Fruit fly (Drosophila melanogaster): ENCODE data around the gene alpha-Man-IIa.

Gene alpha-Man-IIa

dm6 chr3R:9399951-9400392 is 12.4 kb upstream of the alpha-Man-IIa start, which contains the start of gene CG34117 (continued):
- TF ChIP-seq CG16779 (tag; optimal IDR thresholded peaks at IDR 0.05) (peak; percentile 18), vri (GFP tag; optimal IDR thresholded peaks at IDR 0.05) (peak; percentile 43), spab (GFP tag; optimal IDR thresholded peaks at IDR 0.05) (peak; percentile 23), CG8632 (GFP tag; optimal IDR thresholded peaks at IDR 0.05) (peak; percentile 76), Hr39 (GFP tag; optimal IDR thresholded peaks at IDR 0.05) (peak; percentile 79), Hr4 (GFP tag; optimal IDR thresholded peaks at IDR 0.05) (peak; percentile 76), salr (GFP tag; optimal IDR thresholded peaks at IDR 0.05) (peak; percentile 10 to 55), CG10631 (GFP tag; optimal IDR thresholded peaks at IDR 0.05) (peak; percentile 75), dsx (GFP tag; optimal IDR thresholded peaks at IDR 0.05; ENCODE audit: poor library complexity, severe bottlenecking) (peak; percentile 66), Blimp-1 (GFP tag; optimal IDR thresholded peaks at IDR 0.05) (peak; percentile 40), CG11902 (GFP tag; optimal IDR thresholded peaks at IDR 0.05) (peak; percentile 44), lz (GFP tag; optimal IDR thresholded peaks at IDR 0.05) (peak; percentile 74), cyc (GFP tag; optimal IDR thresholded peaks at IDR 0.05) (peak; percentile 67), CG3032 (tag; optimal IDR thresholded peaks at IDR 0.05) (peak; percentile 67), CG10669 (GFP tag; optimal IDR thresholded peaks at IDR 0.05) (peak; percentile 74), CG15336 (GFP tag; IDR thresholded peaks at IDR 0.05) (peak; percentile 71), CG4318 (GFP tag; optimal IDR thresholded peaks at IDR 0.05) (no peak), Sox15 (GFP tag; optimal IDR thresholded peaks at IDR 0.05) (peak; percentile 42), net (GFP tag; optimal IDR thresholded peaks at IDR 0.05) (peak; percentile 74), CG8319 (GFP tag; optimal IDR thresholded peaks at IDR 0.05) (peak; percentile 44), CG1621 (tag; optimal IDR thresholded peaks at IDR 0.05) (peak; percentile 8), Lpt (GFP tag; optimal IDR thresholded peaks at IDR 0.05) (peak; percentile 45), CG11294 (GFP tag; IDR thresholded peaks at IDR 0.05) (peak; percentile 26; the same call in 1 of the 2 replicates), CG6276 (GFP tag; optimal IDR thresholded peaks at IDR 0.05) (no peak), Gug (GFP tag; IDR thresholded peaks at IDR 0.05) (peak; percentile 61), fkh (GFP tag; optimal IDR thresholded peaks at IDR 0.05) (peak; percentile 40), OdsH (GFP tag; optimal IDR thresholded peaks at IDR 0.05) (peak; percentile 79), svp (GFP tag) (peak; percentile 90), Eip75B (GFP tag; optimal IDR thresholded peaks at IDR 0.05) (peak; percentile 66), CG8119 (GFP tag; IDR thresholded peaks at IDR 0.05) (peak; percentile 65; the same call in 2 of the 3 replicates), dac (GFP tag; optimal IDR thresholded peaks at IDR 0.05) (no peak), Smox (GFP tag; optimal IDR thresholded peaks at IDR 0.05) (peak; percentile 75), Eip78C (GFP tag) (peak; percentile 83), ss (GFP tag; optimal IDR thresholded peaks at IDR 0.05) (peak; percentile 1 to 28)

dm6 chr3R:9401127-9401603 is 11.2 kb upstream of the alpha-Man-IIa start, which contains the start of the genes RpL34b and CG8132:
RpL34b (minus strand) TSS chr3R:9401226.
CG8132 (plus strand) TSS chr3R:9401495.
- TF ChIP-seq Ets21C (GFP tag; optimal IDR thresholded peaks at IDR 0.05), result peak; percentile 93
- peak; percentile 96 for TF ChIP-seq Eip78C (GFP tag)
- peak; percentile 94 for TF ChIP-seq pdm3 (GFP tag; optimal IDR thresholded peaks at IDR 0.05)
- peak; percentile 94 for TF ChIP-seq CG3919 (GFP tag; optimal IDR thresholded peaks at IDR 0.05)
- TF ChIP-seq dac (GFP tag; optimal IDR thresholded peaks at IDR 0.05), result peak; percentile 86
- TF ChIP-seq CG34406 (GFP tag; optimal IDR thresholded peaks at IDR 0.05), result peak; percentile 88
- TF ChIP-seq Hr38 (GFP tag; optimal IDR thresholded peaks at IDR 0.05), result peak; percentile 39
- TF ChIP-seq Eip93F (GFP tag; optimal IDR thresholded peaks at IDR 0.05), result peak; percentile 88
- TF ChIP-seq Lpt (GFP tag; optimal IDR thresholded peaks at IDR 0.05), result peak; percentile 86
- peak; percentile 90 for TF ChIP-seq CG11902 (GFP tag; optimal IDR thresholded peaks at IDR 0.05)
- peak; percentile 86 for TF ChIP-seq CG15336 (GFP tag; IDR thresholded peaks at IDR 0.05)
- peak; percentile 94 for TF ChIP-seq OdsH (GFP tag; optimal IDR thresholded peaks at IDR 0.05)
- TF ChIP-seq Blimp-1 (GFP tag; optimal IDR thresholded peaks at IDR 0.05), result peak; percentile 85
- TF ChIP-seq Met (GFP tag; optimal IDR thresholded peaks at IDR 0.05), result peak; percentile 93
- TF ChIP-seq CG32006 (GFP tag; optimal IDR thresholded peaks at IDR 0.05), result peak; percentile 89
- TF ChIP-seq net (GFP tag; optimal IDR thresholded peaks at IDR 0.05), result peak; percentile 86
- no peak for TF ChIP-seq CG6276 (GFP tag; optimal IDR thresholded peaks at IDR 0.05)
- TF ChIP-seq topi (GFP tag; optimal IDR thresholded peaks at IDR 0.05), result peak; percentile 90
- TF ChIP-seq CG8119 (GFP tag; IDR thresholded peaks at IDR 0.05), result peak; percentile 86
- TF ChIP-seq acj6 (GFP tag; optimal IDR thresholded peaks at IDR 0.05), result peak; percentile 94
- TF ChIP-seq cyc (GFP tag; optimal IDR thresholded peaks at IDR 0.05), result peak; percentile 95
- TF ChIP-seq CG10669 (GFP tag; optimal IDR thresholded peaks at IDR 0.05), result peak; percentile 84
- TF ChIP-seq CG6808 (GFP tag; optimal IDR thresholded peaks at IDR 0.05), result peak; percentile 84
- peak; percentile 79 for TF ChIP-seq fd85E (GFP tag; optimal IDR thresholded peaks at IDR 0.05)
- peak; percentile 91 for TF ChIP-seq Smox (GFP tag; optimal IDR thresholded peaks at IDR 0.05)
- peak; percentile 96 for TF ChIP-seq CG3032 (tag; optimal IDR thresholded peaks at IDR 0.05)
- TF ChIP-seq salr (GFP tag; optimal IDR thresholded peaks at IDR 0.05), result peak; percentile 76 to 89
- peak; percentile 96 for TF ChIP-seq Eip75B (GFP tag; optimal IDR thresholded peaks at IDR 0.05)
- TF ChIP-seq vri (GFP tag; optimal IDR thresholded peaks at IDR 0.05), result peak; percentile 92
- TF ChIP-seq CG31627 (GFP tag; optimal IDR thresholded peaks at IDR 0.05), result peak; percentile 96
- TF ChIP-seq CG10631 (GFP tag; optimal IDR thresholded peaks at IDR 0.05), result peak; percentile 95
- peak; percentile 95 for TF ChIP-seq Hr39 (GFP tag; optimal IDR thresholded peaks at IDR 0.05)
